Fruit fly (Drosophila melanogaster): ENCODE data around the gene CYLD.

The CYLD gene

DNA sequence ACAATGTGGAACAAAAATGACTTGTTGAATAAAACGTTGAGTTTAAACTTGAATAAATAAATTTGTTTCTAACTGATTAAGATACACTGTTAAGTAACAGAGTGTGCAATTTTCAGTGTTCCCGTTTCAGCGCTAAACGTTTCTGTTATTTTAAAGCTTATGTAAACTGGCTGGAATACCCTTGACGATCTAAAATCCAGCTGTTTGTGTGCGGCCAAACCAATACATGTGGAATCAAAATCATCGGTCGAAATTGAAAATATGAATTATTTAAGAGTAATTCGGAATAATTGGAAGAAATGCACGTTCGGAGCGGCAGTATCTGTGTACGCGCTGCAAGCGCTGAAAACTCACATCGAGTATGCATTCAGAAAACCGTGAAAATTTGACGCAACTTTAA lies 29.8 kb downstream of the CYLD start, which contains the start of gene Mulk (continued):
- TF ChIP-seq CG1603 (tag; optimal IDR thresholded peaks at IDR 0.05) (peak; percentile 95), pzg (GFP tag; optimal IDR thresholded peaks at IDR 0.05) (peak; percentile 31), wek (GFP tag; optimal IDR thresholded peaks at IDR 0.05) (peak; percentile 98)

DNA sequence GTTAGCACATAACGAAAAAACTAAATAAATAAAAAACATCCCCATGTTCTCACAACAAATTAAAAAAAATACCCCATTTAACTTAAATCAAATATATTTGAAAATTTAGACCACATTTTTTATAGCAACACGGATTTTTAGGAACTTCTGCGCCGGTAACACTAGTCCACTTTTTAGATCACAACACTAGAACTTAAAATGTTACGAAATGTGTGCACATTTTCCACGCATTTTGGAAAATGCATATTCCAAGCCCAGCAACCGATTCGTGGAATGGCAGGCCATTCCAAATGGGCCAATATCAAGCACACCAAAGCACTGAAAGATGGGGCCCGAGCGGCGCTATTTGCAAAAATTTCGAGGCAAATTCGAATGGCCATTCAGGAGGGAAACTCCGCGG lies 31.0 kb downstream of the CYLD start, which contains the start of gene CG4957:
CG4957 (plus strand) TSS at position 185 of the 400 bp plus-strand sequence.
- peak; percentile 46 for TF ChIP-seq E2f2 (GFP tag; IDR thresholded peaks at IDR 0.05)
- TF ChIP-seq CG15601 (tag; optimal IDR thresholded peaks at IDR 0.05): no peak
- 0 out of 4 replicates have a peak, but pooled peaks have one; percentile 25 for TF ChIP-seq chinmo (GFP tag; IDR thresholded peaks at IDR 0.05; ENCODE audit: partially characterized antibody)
- TF ChIP-seq gfzf (GFP tag; optimal IDR thresholded peaks at IDR 0.05): peak; percentile 70
- TF ChIP-seq sd (tag; optimal IDR thresholded peaks at IDR 0.05): peak; percentile 79
- TF ChIP-seq sna (GFP tag; IDR thresholded peaks at IDR 0.05; ENCODE audit: partially characterized antibody): no peak
- TF ChIP-seq CG9797 (GFP tag; optimal IDR thresholded peaks at IDR 0.05): peak; percentile 30
- peak; percentile 14 for TF ChIP-seq Ets97D (GFP tag; optimal IDR thresholded peaks at IDR 0.05)
- TF ChIP-seq nerfin-1 (tag; optimal IDR thresholded peaks at IDR 0.05): peak; percentile 9
- TF ChIP-seq CG10267 (tag; optimal IDR thresholded peaks at IDR 0.05): no peak
- peak; percentile 30 for TF ChIP-seq stwl (tag; optimal IDR thresholded peaks at IDR 0.05)
- TF ChIP-seq CG4360 (GFP tag; IDR thresholded peaks at IDR 0.05): no peak
- peak; percentile 33 for TF ChIP-seq pzg (GFP tag; optimal IDR thresholded peaks at IDR 0.05)
- no peak for TF ChIP-seq Dad (GFP tag; optimal IDR thresholded peaks at IDR 0.05)
- peak; percentile 52 for TF ChIP-seq MBD-R2 (GFP tag; IDR thresholded peaks at IDR 0.05)
- no peak for TF ChIP-seq gcm (GFP tag; optimal IDR thresholded peaks at IDR 0.05)
- TF ChIP-seq Pdp1 (GFP tag; optimal IDR thresholded peaks at IDR 0.05): peak in 1 of 2 experiments; percentile 78
- 0 out of 3 replicates have a peak, but pooled peaks have one; percentile 14 for TF ChIP-seq CG34224 (GFP tag; IDR thresholded peaks at IDR 0.05; ENCODE audit: partially characterized antibody)
- peak; percentile 53 for TF ChIP-seq sens (GFP tag)
- no peak for TF ChIP-seq CG2129 (GFP tag; IDR thresholded peaks at IDR 0.05; ENCODE audit: partially characterized antibody)
- TF ChIP-seq Dp (GFP tag; optimal IDR thresholded peaks at IDR 0.05): peak; percentile 18
- TF ChIP-seq Dll (GFP tag; IDR thresholded peaks at IDR 0.05; ENCODE audit: partially characterized antibody): no peak

DNA sequence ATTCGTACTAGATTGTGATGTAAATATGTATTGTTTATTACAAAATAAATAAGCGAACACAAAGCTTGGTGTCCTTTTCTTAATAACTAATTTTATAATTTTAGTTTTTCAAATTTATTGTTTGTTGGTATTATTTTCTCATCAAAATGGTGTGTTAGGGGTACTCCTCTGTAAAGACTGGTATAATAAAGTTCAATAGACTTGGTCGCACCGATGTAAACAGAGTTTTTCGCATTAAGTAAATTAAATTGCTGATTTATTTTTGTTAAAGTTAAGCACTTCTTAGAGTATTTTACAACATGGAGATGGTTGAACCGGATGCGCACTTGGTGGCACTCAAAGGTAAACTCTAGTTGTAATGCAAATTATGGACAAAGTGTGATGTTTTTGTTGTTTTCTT lies 33.1 kb downstream of the CYLD start, which contains the start of gene CG4953:
CG4953 (plus strand) TSS at position 193 of the 400 bp plus-strand sequence.
- peak; percentile 93 for TF ChIP-seq wek (GFP tag; optimal IDR thresholded peaks at IDR 0.05)
- no peak for TF ChIP-seq Fer2 (tag; optimal IDR thresholded peaks at IDR 0.05)
- TF ChIP-seq CG30403 (GFP tag; optimal IDR thresholded peaks at IDR 0.05): no peak
- no peak for TF ChIP-seq row (GFP tag; IDR thresholded peaks at IDR 0.05)
- TF ChIP-seq pzg (GFP tag; optimal IDR thresholded peaks at IDR 0.05): peak; percentile 44
- TF ChIP-seq CG9797 (GFP tag; optimal IDR thresholded peaks at IDR 0.05): peak; percentile 18
- peak; percentile 32 for TF ChIP-seq stwl (tag; optimal IDR thresholded peaks at IDR 0.05)
- TF ChIP-seq CG5245 (GFP tag; optimal IDR thresholded peaks at IDR 0.05): no peak
- TF ChIP-seq Dp (GFP tag; optimal IDR thresholded peaks at IDR 0.05): peak; percentile 14
- no peak for TF ChIP-seq vvl (GFP tag; IDR thresholded peaks at IDR 0.05)
- TF ChIP-seq CG12659 (GFP tag; optimal IDR thresholded peaks at IDR 0.05): peak; percentile 4
- TF ChIP-seq E2f2 (GFP tag; IDR thresholded peaks at IDR 0.05): peak; percentile 26; the same call in 1 of the 2 replicates
- TF ChIP-seq pan (optimal IDR thresholded peaks at IDR 0.05): no peak
- no peak for TF ChIP-seq pan (GFP tag; optimal IDR thresholded peaks at IDR 0.05 in 1 of 2, IDR thresholded peaks at IDR 0.05 in 1 of 2)
- TF ChIP-seq gfzf (GFP tag; optimal IDR thresholded peaks at IDR 0.05): peak; percentile 67
- TF ChIP-seq Dip2 (GFP tag; IDR thresholded peaks at IDR 0.05): no peak
- TF ChIP-seq GATAe (GFP tag; conservative IDR thresholded peaks at IDR 0.05): no peak
- TF ChIP-seq MBD-R2 (GFP tag; IDR thresholded peaks at IDR 0.05): peak; percentile 66
- TF ChIP-seq MESR4 (GFP tag; optimal IDR thresholded peaks at IDR 0.05): peak; percentile 33
- TF ChIP-seq pfk (GFP tag; optimal IDR thresholded peaks at IDR 0.05): peak; percentile 22
- no peak for TF ChIP-seq schlank (tag; optimal IDR thresholded peaks at IDR 0.05)
- no peak for TF ChIP-seq PHDP (tag; optimal IDR thresholded peaks at IDR 0.05)
- TF ChIP-seq CG34422 (GFP tag; IDR thresholded peaks at IDR 0.05): no peak
- TF ChIP-seq CG30020 (tag; optimal IDR thresholded peaks at IDR 0.05): peak; percentile 65
- no peak for TF ChIP-seq CG3163 (GFP tag; optimal IDR thresholded peaks at IDR 0.05)
- TF ChIP-seq phol (tag; optimal IDR thresholded peaks at IDR 0.05): peak; percentile 0
- TF ChIP-seq CG18599 (GFP tag; optimal IDR thresholded peaks at IDR 0.05): no peak
- TF ChIP-seq CG4617 (GFP tag; optimal IDR thresholded peaks at IDR 0.05; ENCODE audit: borderline replicate concordance): peak; percentile 25
- TF ChIP-seq CG1603 (tag; optimal IDR thresholded peaks at IDR 0.05): peak; percentile 3
- TF ChIP-seq CG7556 (GFP tag; optimal IDR thresholded peaks at IDR 0.05): no peak
